Worm (Caenorhabditis elegans) whole organism, L4 larva: ENCODE data around the gene F41E7.6.

ENCODE experiments used
- ces-1 ChIP-seq: fragments of 150-350 bp; sonication (generic microtip); optimal IDR thresholded peaks from 4 replicates; lab custom pipeline; 2014; ENCODE audit warnings: missing biosample characterization, missing genetic modification reagents, missing genetic modification characterization
- egl-27 ChIP-seq: sonication (generic microtip); optimal IDR thresholded peaks from 3 replicates; lab custom pipeline; 2017; ENCODE audit warnings: missing biosample characterization, missing genetic modification reagents, missing genetic modification characterization
- fkh-10 ChIP-seq: fragments of 150-350 bp; optimal IDR thresholded peaks from 2 replicates; lab custom pipeline; 2014; ENCODE audit warnings: missing biosample characterization, missing genetic modification reagents, missing genetic modification characterization
- hlh-30 ChIP-seq: sonication (generic microtip); optimal IDR thresholded peaks from 2 replicates; lab custom pipeline; 2017; ENCODE audit warnings: antibody characterized with exemption, mild to moderate bottlenecking, missing genetic modification characterization, missing compliant biosample characterization; ENCODE audit not compliant: insufficient read depth
- jun-1 ChIP-seq: fragments of 150-350 bp; optimal IDR thresholded peaks from 2 replicates; lab custom pipeline; 2014; ENCODE audit warnings: missing biosample characterization, missing genetic modification reagents, missing genetic modification characterization
- nhr-77 ChIP-seq: fragments of 150-350 bp; optimal IDR thresholded peaks from 2 replicates; lab custom pipeline; 2014; ENCODE audit warnings: missing biosample characterization, missing genetic modification characterization
- php-3 ChIP-seq: fragments of 200-800 bp; sonication (Bioruptor generic); IDR thresholded peaks from 2 replicates; pipeline ENCODE4 v1.3.6; 2022; ENCODE audit warnings: missing genetic modification reagents, missing genetic modification characterization, missing compliant biosample characterization
- pqm-1 ChIP-seq: sonication (generic microtip); optimal IDR thresholded peaks from 2 replicates; lab custom pipeline; 2017; ENCODE audit warnings: missing biosample characterization, missing genetic modification characterization
- rbr-2 ChIP-seq: sonication (generic microtip); optimal IDR thresholded peaks from 2 replicates; lab custom pipeline; 2016; ENCODE audit warnings: missing genotype, missing genetic modification characterization, missing compliant biosample characterization
- tra-1 ChIP-seq: fragments of 200-800 bp; sonication (Bioruptor generic); IDR thresholded peaks from 2 replicates; pipeline ENCODE4 v1.3.6; 2022; ENCODE audit warnings: missing genetic modification reagents, missing genetic modification characterization, missing compliant biosample characterization
- unc-62 ChIP-seq, 3 experiments: fragments of 150-350 bp in 1 of 3; sonication (generic microtip); optimal IDR thresholded peaks in 2 of 3; peaks in 1 of 3; 1 replicate in 1 of 3; 2 replicates in 2 of 3; lab custom pipeline; 2014 to 2017; ENCODE audit warnings: missing biosample characterization in 3 of 3, missing genetic modification characterization in 3 of 3, missing genetic modification reagents in 3 of 3, missing genotype in 1 of 3
- ztf-11 ChIP-seq: fragments of 150-350 bp; optimal IDR thresholded peaks from 2 replicates; lab custom pipeline; 2014; ENCODE audit warnings: missing biosample characterization, missing genetic modification characterization

- TF ChIP-seq pqm-1 (tag; lab: Kevin White, UChicago) (no peak), nhr-77 (tag; lab: Kevin White, UChicago) (no peak), unc-62 (GFP tag; optimal IDR thresholded peaks at IDR 0.05 in 1 of 2; lab: Kevin White, UChicago) (peak in 1 of 2 experiments; percentile 65), unc-62 (tag; optimal IDR thresholded peaks at IDR 0.05; lab: Kevin White, UChicago) (no peak), php-3 (GFP tag; lab: Robert Waterston, UW) (no peak), rbr-2 (no peak), egl-27 (tag; lab: Kevin White, UChicago) (no peak), jun-1 (tag; lab: Kevin White, UChicago) (no peak), hlh-30 (tag; lab: Kevin White, UChicago) (no peak), fkh-10 (GFP tag; lab: Kevin White, UChicago) (no peak), ztf-11 (tag; lab: Kevin White, UChicago) (no peak), ces-1 (GFP tag; lab: Kevin White, UChicago) (no peak), tra-1 (GFP tag; lab: Robert Waterston, UW) (no peak)
Measured at ce11 chrX:10319653-10320052, 9.4 kb upstream of the F41E7.6 start.
